Worm (Caenorhabditis elegans): ENCODE measurements around the gene F58G1.8.

The F58G1.8 gene

ce11 chrII:12928241-12928640 is 2.8 kb upstream of the F58G1.8 start, which contains the start of gene F58G1.3:
Gene F58G1.3 (minus strand): TSS chrII:12928341.
- TF ChIP-seq nhr-237 (tag; optimal IDR thresholded peaks at IDR 0.05): no peak
- no peak for TF ChIP-seq egl-27 (tag; optimal IDR thresholded peaks at IDR 0.05)
- TF ChIP-seq ceh-28 (tag; optimal IDR thresholded peaks at IDR 0.05): no peak
- no peak for TF ChIP-seq sea-2 (GFP tag; optimal IDR thresholded peaks at IDR 0.05)
- TF ChIP-seq zag-1 (tag; optimal IDR thresholded peaks at IDR 0.05): no peak
- no peak for TF ChIP-seq daf-12 (tag; optimal IDR thresholded peaks at IDR 0.05)
- TF ChIP-seq elt-2 (tag; optimal IDR thresholded peaks at IDR 0.05): no peak
- TF ChIP-seq aly-2 (tag; optimal IDR thresholded peaks at IDR 0.05): no peak
- TF ChIP-seq jun-1 (tag; optimal IDR thresholded peaks at IDR 0.05): no peak
- no peak for TF ChIP-seq nhr-11 (tag; optimal IDR thresholded peaks at IDR 0.05)
- no peak for TF ChIP-seq fkh-2 (tag; optimal IDR thresholded peaks at IDR 0.05)
- no peak for TF ChIP-seq nhr-12 (tag; optimal IDR thresholded peaks at IDR 0.05)
- no peak for TF ChIP-seq ztf-4 (tag; optimal IDR thresholded peaks at IDR 0.05)
- no peak for TF ChIP-seq elt-1 (tag; optimal IDR thresholded peaks at IDR 0.05)
- TF ChIP-seq ceh-9 (tag; optimal IDR thresholded peaks at IDR 0.05): no peak
- TF ChIP-seq eor-1 (tag; optimal IDR thresholded peaks at IDR 0.05): no peak
- no peak for TF ChIP-seq ama-1 (optimal IDR thresholded peaks at IDR 0.05)
- TF ChIP-seq ztf-11 (tag; optimal IDR thresholded peaks at IDR 0.05): no peak
- no peak for TF ChIP-seq hmg-11 (tag; optimal IDR thresholded peaks at IDR 0.05)
- TF ChIP-seq nhr-77 (tag; optimal IDR thresholded peaks at IDR 0.05): no peak

- TF ChIP-seq nfya-1 (tag; optimal IDR thresholded peaks at IDR 0.05; ENCODE audit: insufficient read depth) (no peak), nhr-25 (tag; optimal IDR thresholded peaks at IDR 0.05) (no peak), nhr-12 (tag; optimal IDR thresholded peaks at IDR 0.05) (no peak), daf-12 (tag; optimal IDR thresholded peaks at IDR 0.05) (no peak), mml-1 (tag; optimal IDR thresholded peaks at IDR 0.05) (no peak), nhr-76 (tag; optimal IDR thresholded peaks at IDR 0.05) (no peak), nhr-23 (tag; optimal IDR thresholded peaks at IDR 0.05) (no peak), ama-1 (optimal IDR thresholded peaks at IDR 0.05) (no peak), skn-1 (tag; optimal IDR thresholded peaks at IDR 0.05) (no peak), nhr-43 (tag; optimal IDR thresholded peaks at IDR 0.05; ENCODE audit: poor library complexity, severe bottlenecking) (no peak), eor-1 (tag; optimal IDR thresholded peaks at IDR 0.05) (no peak), R02D3.7 (tag; optimal IDR thresholded peaks at IDR 0.05) (no peak), unc-39 (tag; optimal IDR thresholded peaks at IDR 0.05) (no peak), unc-62 (GFP tag; optimal IDR thresholded peaks at IDR 0.05) (no peak), elt-3 (tag; optimal IDR thresholded peaks at IDR 0.05) (no peak), sea-2 (GFP tag; optimal IDR thresholded peaks at IDR 0.05) (no peak), snpc-4 (tag; optimal IDR thresholded peaks at IDR 0.05) (no peak), ztf-4 (tag; optimal IDR thresholded peaks at IDR 0.05) (no peak), nhr-11 (tag; optimal IDR thresholded peaks at IDR 0.05) (no peak)
Observed at ce11 chrII:12923225-12923624, 2.2 kb downstream of the F58G1.8 start.

- TF ChIP-seq lsy-12 (tag; optimal IDR thresholded peaks at IDR 0.05): no peak
- TF ChIP-seq tbx-2 (tag; optimal IDR thresholded peaks at IDR 0.05): no peak
- no peak for TF ChIP-seq nhr-11 (tag; optimal IDR thresholded peaks at IDR 0.05)
- no peak for TF ChIP-seq ceh-16 (tag; optimal IDR thresholded peaks at IDR 0.05)
Observed at ce11 chrII:12921478-12921877, 4.0 kb downstream of the F58G1.8 start.

ce11 chrII:12918960-12919553 is 6.4 kb downstream of the F58G1.8 start, which contains the start of the genes F58G1.2 and wago-4:
Gene F58G1.2 (minus strand): TSS chrII:12919010.
Gene wago-4 (plus strand): TSS chrII:12919551.
- TF ChIP-seq R02D3.7 (tag; optimal IDR thresholded peaks at IDR 0.05) (peak; percentile 88), lin-15B (tag; optimal IDR thresholded peaks at IDR 0.05) (peak; percentile 61), nhr-77 (tag; optimal IDR thresholded peaks at IDR 0.05) (no peak)
